Fruit fly (Drosophila melanogaster): Measurements from ENCODE around the gene mth.

dm6 chr3L:340124-340523, 6.6 kb downstream of the mth start:
- no peak for TF ChIP-seq CG9215 (GFP tag; IDR thresholded peaks at IDR 0.05)
- no peak for TF ChIP-seq grau (tag; optimal IDR thresholded peaks at IDR 0.05)
- TF ChIP-seq CHES-1-like (GFP tag; optimal IDR thresholded peaks at IDR 0.05) = no peak
- no peak for TF ChIP-seq sug (tag; optimal IDR thresholded peaks at IDR 0.05)
- TF ChIP-seq usp (GFP tag; optimal IDR thresholded peaks at IDR 0.05) = no peak
- no peak for TF ChIP-seq hkb (optimal IDR thresholded peaks at IDR 0.05)
- no peak for TF ChIP-seq hkb (GFP tag; IDR thresholded peaks at IDR 0.05)
- TF ChIP-seq Tbp (GFP tag; optimal IDR thresholded peaks at IDR 0.05) = no peak
- no peak for TF ChIP-seq CG42726 (GFP tag; IDR thresholded peaks at IDR 0.05; ENCODE audit: partially characterized antibody)
- TF ChIP-seq ase (GFP tag; IDR thresholded peaks at IDR 0.05) = no peak
- no peak for TF ChIP-seq Lim3 (GFP tag; IDR thresholded peaks at IDR 0.05)
- no peak for TF ChIP-seq CG2678 (tag; optimal IDR thresholded peaks at IDR 0.05)
- TF ChIP-seq Camta (GFP tag; optimal IDR thresholded peaks at IDR 0.05) = no peak
- no peak for TF ChIP-seq prd (optimal IDR thresholded peaks at IDR 0.05)
- no peak for TF ChIP-seq prd (GFP tag; IDR thresholded peaks at IDR 0.05)
